Worm (Caenorhabditis elegans) whole organism, L1 larva: Measurements from ENCODE around the gene fbxa-29.

Experiments used
- aly-2 ChIP-seq: fragments of 150-350 bp; optimal IDR thresholded peaks from 2 replicates; lab custom pipeline; 2014; ENCODE audit warnings: missing biosample characterization, missing genetic modification characterization
- ama-1 ChIP-seq: fragments of 150-350 bp; optimal IDR thresholded peaks from 2 replicates; lab custom pipeline; 2014
- ceh-63 ChIP-seq: fragments of 200-800 bp; sonication (Bioruptor generic); optimal IDR thresholded peaks from 2 replicates; lab custom pipeline; 2018; ENCODE audit warnings: mild to moderate bottlenecking, missing genetic modification characterization, missing compliant biosample characterization
- ceh-88 ChIP-seq: fragments of 200-800 bp; sonication (Bioruptor generic); IDR thresholded peaks from 2 replicates; pipeline ENCODE4 v1.3.6; 2022; ENCODE audit warnings: missing genetic modification characterization, missing compliant biosample characterization
- efl-1 ChIP-seq, 4 experiments: fragments of 150-350 bp; optimal IDR thresholded peaks in 3 of 4; peaks in 1 of 4; 1 replicate in 1 of 4; 2 replicates in 3 of 4; lab custom pipeline; 2014; ENCODE audit warnings: missing biosample characterization in 2 of 4, missing genetic modification characterization in 2 of 4, missing genetic modification reagents in 2 of 4
- elt-2 ChIP-seq: sonication (generic microtip); optimal IDR thresholded peaks from 2 replicates; lab custom pipeline; 2016; ENCODE audit warnings: missing genetic modification characterization, mild to moderate bottlenecking, inconsistent platforms, missing compliant biosample characterization, missing genetic modification reagents
- elt-3 ChIP-seq, 6 experiments: fragments of 150-350 bp in 1 of 6; sonication (generic microtip); optimal IDR thresholded peaks; 2 replicates each; lab custom pipeline; 2017 to 2018; ENCODE audit warnings: missing biosample characterization in 6 of 6, missing genetic modification characterization in 6 of 6, inconsistent platforms in 1 of 6
- ets-5 ChIP-seq: fragments of 200-800 bp; sonication (Bioruptor generic); IDR thresholded peaks from 2 replicates; pipeline ENCODE4 v1.3.6; 2022; ENCODE audit warnings: missing genetic modification characterization, missing compliant biosample characterization
- fkh-10 ChIP-seq: sonication (generic microtip); optimal IDR thresholded peaks from 2 replicates; lab custom pipeline; 2017; ENCODE audit warnings: missing biosample characterization, missing genetic modification reagents, missing genetic modification characterization
- fkh-8 ChIP-seq: sonication (generic microtip); optimal IDR thresholded peaks from 2 replicates; lab custom pipeline; 2016; ENCODE audit warnings: mild to moderate bottlenecking, missing genetic modification characterization, missing compliant biosample characterization
- grh-1 ChIP-seq: fragments of 200-800 bp; sonication (Bioruptor generic); IDR thresholded peaks from 2 replicates; pipeline ENCODE4 v1.3.6; 2022; ENCODE audit warnings: missing genetic modification reagents, missing genetic modification characterization, missing compliant biosample characterization
- hpl-2 ChIP-seq: fragments of 150-350 bp; optimal IDR thresholded peaks from 2 replicates; lab custom pipeline; 2014; ENCODE audit warnings: missing biosample characterization, missing genetic modification reagents, missing genetic modification characterization
- irx-1 ChIP-seq: sonication (generic microtip); optimal IDR thresholded peaks from 2 replicates; lab custom pipeline; 2016; ENCODE audit warnings: missing genetic modification characterization, missing compliant biosample characterization
- lin-13 ChIP-seq: fragments of 150-350 bp; optimal IDR thresholded peaks from 2 replicates; lab custom pipeline; 2014; ENCODE audit warnings: missing biosample characterization, missing genetic modification reagents, missing genetic modification characterization
- lin-15B ChIP-seq: fragments of 150-350 bp; sonication (generic microtip); optimal IDR thresholded peaks from 3 replicates; lab custom pipeline; 2014; ENCODE audit warnings: missing biosample characterization, missing genetic modification characterization
- lin-35 ChIP-seq, 2 experiments: fragments of 150-350 bp; optimal IDR thresholded peaks; 2 replicates each; lab custom pipeline; 2014; ENCODE audit warnings: missing biosample characterization in 2 of 2, missing genetic modification characterization in 2 of 2, missing genetic modification reagents in 2 of 2
- lin-39 ChIP-seq: fragments of 150-350 bp; optimal IDR thresholded peaks from 2 replicates; lab custom pipeline; 2014; ENCODE audit warnings: missing biosample characterization, missing genetic modification reagents, missing genetic modification characterization
- lsy-2 ChIP-seq, 2 experiments: fragments of 150-350 bp; optimal IDR thresholded peaks; 2 replicates each; lab custom pipeline; 2014; ENCODE audit warnings: missing biosample characterization in 2 of 2, missing genetic modification characterization in 2 of 2
- nhr-19 ChIP-seq: fragments of 200-800 bp; sonication (Bioruptor generic); conservative IDR thresholded peaks from 2 replicates; pipeline ENCODE4 v1.3.6; 2022; ENCODE audit warnings: missing genetic modification characterization, missing compliant biosample characterization
- nhr-47 ChIP-seq: sonication (generic microtip); optimal IDR thresholded peaks from 2 replicates; lab custom pipeline; 2016; ENCODE audit warnings: mild to moderate bottlenecking, missing genetic modification characterization, moderate library complexity, missing compliant biosample characterization
- nhr-90 ChIP-seq: sonication (generic microtip); optimal IDR thresholded peaks from 2 replicates; lab custom pipeline; 2016; ENCODE audit warnings: mild to moderate bottlenecking, missing genetic modification characterization, missing compliant biosample characterization; ENCODE audit not compliant: poor library complexity
- pag-3 ChIP-seq: sonication (generic microtip); optimal IDR thresholded peaks from 2 replicates; lab custom pipeline; 2017; ENCODE audit warnings: missing genetic modification characterization, mild to moderate bottlenecking, missing compliant biosample characterization, antibody characterized with exemption, borderline replicate concordance; ENCODE audit not compliant: insufficient read depth
- pax-3 ChIP-seq: fragments of 200-800 bp; sonication (Bioruptor generic); optimal IDR thresholded peaks from 2 replicates; lab custom pipeline; 2018; ENCODE audit warnings: mild to moderate bottlenecking, missing genetic modification characterization, moderate library complexity, missing compliant biosample characterization
- rnt-1 ChIP-seq: sonication (generic microtip); optimal IDR thresholded peaks from 2 replicates; lab custom pipeline; 2016; ENCODE audit warnings: mild to moderate bottlenecking, missing genetic modification characterization, moderate library complexity, missing compliant biosample characterization
- skn-1 ChIP-seq: fragments of 150-350 bp; optimal IDR thresholded peaks from 2 replicates; lab custom pipeline; 2014; ENCODE audit warnings: missing biosample characterization, missing genetic modification characterization
- snpc-4 ChIP-seq: fragments of 150-350 bp; optimal IDR thresholded peaks from 2 replicates; lab custom pipeline; 2014; ENCODE audit warnings: missing biosample characterization, missing genetic modification characterization
- snu-23 ChIP-seq: sonication (generic microtip); optimal IDR thresholded peaks from 2 replicates; lab custom pipeline; 2016; ENCODE audit warnings: missing genetic modification characterization, missing compliant biosample characterization
- sox-4 ChIP-seq: sonication (generic microtip); optimal IDR thresholded peaks from 2 replicates; lab custom pipeline; 2016; ENCODE audit warnings: missing genetic modification characterization, missing compliant biosample characterization
- sptf-1 ChIP-seq: fragments of 150-350 bp; optimal IDR thresholded peaks from 2 replicates; lab custom pipeline; 2014; ENCODE audit warnings: missing biosample characterization, missing genetic modification characterization
- swsn-7 ChIP-seq: sonication (generic microtip); optimal IDR thresholded peaks from 2 replicates; lab custom pipeline; 2016; ENCODE audit warnings: missing genetic modification characterization, missing compliant biosample characterization
- unc-62 ChIP-seq: fragments of 150-350 bp; optimal IDR thresholded peaks from 2 replicates; lab custom pipeline; 2014; ENCODE audit warnings: missing biosample characterization, missing genetic modification reagents, missing genetic modification characterization
- unc-86 ChIP-seq: sonication (generic microtip); optimal IDR thresholded peaks from 2 replicates; lab custom pipeline; 2016; ENCODE audit warnings: missing genetic modification characterization, missing compliant biosample characterization
- vab-15 ChIP-seq: sonication (generic microtip); optimal IDR thresholded peaks from 2 replicates; lab custom pipeline; 2017; ENCODE audit warnings: missing genotype, mild to moderate bottlenecking, missing genetic modification characterization, missing compliant biosample characterization
- xbp-1 ChIP-seq: sonication (generic microtip); optimal IDR thresholded peaks from 2 replicates; lab custom pipeline; 2016; ENCODE audit warnings: missing genetic modification characterization, missing compliant biosample characterization
- zip-4 ChIP-seq: fragments of 200-800 bp; sonication (Bioruptor generic); optimal IDR thresholded peaks from 2 replicates; lab custom pipeline; 2018; ENCODE audit warnings: mild to moderate bottlenecking, missing genetic modification characterization, moderate library complexity, missing compliant biosample characterization
- ztf-4 ChIP-seq: fragments of 150-350 bp; optimal IDR thresholded peaks from 2 replicates; lab custom pipeline; 2014; ENCODE audit warnings: missing biosample characterization, missing genetic modification characterization

fbxa-29 gene

ce11 chrIII:1308887-1309286, 35.4 kb upstream of the fbxa-29 start, which contains the start of gene Y82E9BL.12:
Gene Y82E9BL.12 (plus strand): TSS chrIII:1309187.
- no peak for TF ChIP-seq swsn-7 (tag; lab: Kevin White, UChicago)
- no peak for TF ChIP-seq efl-1 (optimal IDR thresholded peaks at IDR 0.05; lab: Kevin White, UChicago)
- peak in 1 of 2 experiments; percentile 6 for TF ChIP-seq efl-1 (GFP tag; optimal IDR thresholded peaks at IDR 0.05 in 1 of 2; lab: Kevin White, UChicago)
- TF ChIP-seq, all 84 proteins: peak for 1

- TF ChIP-seq irx-1 (tag; lab: Kevin White, UChicago) (no peak), lin-13 (GFP tag; lab: Kevin White, UChicago) (no peak), snu-23 (GFP tag; lab: Kevin White, UChicago) (no peak), snpc-4 (tag; lab: Kevin White, UChicago) (no peak), ceh-88 (GFP tag; lab: Robert Waterston, UW) (no peak), ets-5 (GFP tag; lab: Robert Waterston, UW) (no peak), skn-1 (peak; percentile 59), zip-4 (GFP tag; lab: Kevin White, UChicago) (no peak), ztf-4 (tag; lab: Kevin White, UChicago) (no peak), elt-3 (tag; optimal IDR thresholded peaks at IDR 0.05; lab: Kevin White, UChicago) (no peak), xbp-1 (tag; lab: Kevin White, UChicago) (no peak), elt-2 (tag; lab: Kevin White, UChicago) (peak; percentile 55), pax-3 (no peak), lin-39 (tag; lab: Kevin White, UChicago) (no peak), pag-3 (tag; lab: Kevin White, UChicago) (no peak), sox-4 (tag; lab: Kevin White, UChicago) (no peak), ceh-63 (no peak), unc-86 (tag; lab: Kevin White, UChicago) (no peak), nhr-47 (tag; lab: Kevin White, UChicago) (no peak), unc-62 (GFP tag; lab: Kevin White, UChicago) (no peak), lsy-2 (tag; optimal IDR thresholded peaks at IDR 0.05; lab: Kevin White, UChicago) (no peak), nhr-19 (GFP tag; lab: Robert Waterston, UW) (0 out of 2 replicates have a peak, but pooled peaks have one; percentile 3), aly-2 (tag; lab: Kevin White, UChicago) (no peak), sptf-1 (tag; lab: Kevin White, UChicago) (no peak)
Measured at ce11 chrIII:1308209-1308608, 34.7 kb upstream of the fbxa-29 start, which contains the start of gene fbxa-79. Gene fbxa-79 (minus strand): TSS chrIII:1308294.

- TF ChIP-seq efl-1 (optimal IDR thresholded peaks at IDR 0.05; lab: Kevin White, UChicago) = no peak
- peak in 1 of 2 experiments; percentile 51 for TF ChIP-seq efl-1 (GFP tag; optimal IDR thresholded peaks at IDR 0.05 in 1 of 2; lab: Kevin White, UChicago)
- TF ChIP-seq lin-35 (GFP tag; optimal IDR thresholded peaks at IDR 0.05; lab: Kevin White, UChicago) = no peak
Measured at ce11 chrIII:1307333-1307732, 33.8 kb upstream of the fbxa-29 start.

ce11 chrIII:1303414-1303813, 29.9 kb upstream of the fbxa-29 start, which contains the start of gene fbxa-75:
Gene fbxa-75 (plus strand): TSS chrIII:1303714.
- no peak for TF ChIP-seq sox-4 (tag; lab: Kevin White, UChicago)
- TF ChIP-seq nhr-90 = no peak
- TF ChIP-seq lin-15B (tag; lab: Kevin White, UChicago) = no peak
- no peak for TF ChIP-seq pax-3
- no peak for TF ChIP-seq hpl-2 (GFP tag; lab: Kevin White, UChicago)
- TF ChIP-seq pag-3 (tag; lab: Kevin White, UChicago) = no peak
- no peak for TF ChIP-seq rnt-1 (tag; lab: Kevin White, UChicago)
- no peak for TF ChIP-seq vab-15
- no peak for TF ChIP-seq fkh-8 (tag; lab: Kevin White, UChicago)
- no peak for TF ChIP-seq ztf-4 (tag; lab: Kevin White, UChicago)
- TF ChIP-seq fkh-10 (GFP tag; lab: Kevin White, UChicago) = no peak
- TF ChIP-seq grh-1 (GFP tag; lab: Robert Waterston, UW) = no peak
- TF ChIP-seq ama-1 = no peak
- TF ChIP-seq, all 84 proteins: peak for 0
